Worm (Caenorhabditis elegans): ENCODE results near the gene nhr-263.
"Not testable (repeated sequence)": the region's sequence is repeated elsewhere in the genome, so short reads cannot be mapped to it uniquely, and the experiment has no call there.

The nhr-263 gene

DNA sequence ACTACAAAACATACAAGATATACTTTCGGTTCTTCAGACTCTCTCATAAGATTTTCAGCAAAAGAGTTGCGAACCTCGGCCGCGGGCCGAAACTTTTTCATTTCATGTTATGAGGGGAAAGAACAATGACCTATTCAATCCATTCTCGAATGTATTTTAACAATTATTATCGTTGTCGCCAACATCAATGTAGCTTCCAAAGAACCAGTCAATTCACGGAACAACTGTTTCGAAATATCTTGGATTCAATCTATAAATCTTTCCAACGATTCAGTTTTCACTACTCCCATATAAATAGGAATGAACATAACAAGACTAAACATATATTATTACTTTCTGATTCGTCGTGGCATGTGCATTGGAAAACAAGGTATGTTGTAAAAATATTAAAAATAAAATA, 34.8 kb downstream of the nhr-263 start, which contains the start of gene F07G11.1:
Gene F07G11.1 (plus strand): TSS at position 301 of the 400 bp plus-strand sequence.
- TF ChIP-seq sma-9 (GFP tag; optimal IDR thresholded peaks at IDR 0.05), result no peak
- TF ChIP-seq sma-9 (tag; optimal IDR thresholded peaks at IDR 0.05), result no peak
- no peak for TF ChIP-seq lin-39 (tag; optimal IDR thresholded peaks at IDR 0.05)
- no peak for TF ChIP-seq mbf-1 (tag; optimal IDR thresholded peaks at IDR 0.05)
- TF ChIP-seq nhr-21 (tag; optimal IDR thresholded peaks at IDR 0.05), result no peak
- TF ChIP-seq lin-11 (tag; optimal IDR thresholded peaks at IDR 0.05), result no peak
- TF ChIP-seq unc-55 (GFP tag; optimal IDR thresholded peaks at IDR 0.05), result no peak
- TF ChIP-seq R02D3.7 (tag; optimal IDR thresholded peaks at IDR 0.05), result no peak
- no peak for TF ChIP-seq nhr-23 (tag; optimal IDR thresholded peaks at IDR 0.05)
- no peak for TF ChIP-seq peb-1 (tag; optimal IDR thresholded peaks at IDR 0.05)
- TF ChIP-seq nhr-237 (tag; optimal IDR thresholded peaks at IDR 0.05), result no peak
- no peak for TF ChIP-seq nhr-77 (tag; optimal IDR thresholded peaks at IDR 0.05)

DNA sequence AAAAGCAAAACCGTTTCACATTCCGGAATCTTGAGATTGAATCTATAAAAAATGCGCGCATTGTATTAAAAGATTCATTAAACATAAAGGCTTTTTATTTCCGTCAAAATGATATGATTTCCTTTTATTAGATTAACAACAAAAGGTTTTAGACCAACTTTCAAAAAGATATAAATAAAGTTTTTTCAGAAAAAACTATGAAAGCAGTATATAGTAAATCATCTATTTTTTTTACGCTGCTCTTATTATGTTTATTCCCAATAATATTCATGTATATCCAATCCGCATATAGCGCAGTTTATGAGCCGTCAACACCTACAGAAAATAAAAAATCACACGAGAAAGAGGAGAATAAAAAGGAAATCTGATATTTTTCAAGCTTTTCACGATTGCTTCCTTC, 37.3 kb downstream of the nhr-263 start, which contains the start of gene F07G11.2:
Gene F07G11.2 (plus strand): TSS at position 301 of the 400 bp plus-strand sequence.
- TF ChIP-seq ceh-82 (tag; optimal IDR thresholded peaks at IDR 0.05); lin-13 (GFP tag; optimal IDR thresholded peaks at IDR 0.05); ztf-11 (tag; optimal IDR thresholded peaks at IDR 0.05): not testable (repeated sequence)

DNA sequence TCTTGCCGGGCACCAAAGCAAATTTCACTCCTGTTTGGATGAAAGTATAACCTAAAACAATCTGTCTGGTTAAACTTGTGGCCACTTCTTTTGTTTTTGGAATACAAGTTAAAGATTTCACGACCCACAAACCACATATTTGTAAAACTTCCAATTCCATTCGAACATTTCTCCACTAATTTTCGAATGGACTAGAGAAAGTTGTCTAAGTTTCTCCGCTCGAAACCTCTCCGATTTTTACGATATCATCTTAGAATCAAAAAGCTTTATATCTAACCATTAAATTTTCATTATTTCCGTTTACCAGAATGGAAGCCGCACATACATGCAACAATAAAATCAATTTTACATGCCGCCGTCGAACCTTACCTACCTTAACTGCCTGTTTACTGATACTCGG, 43.4 kb downstream of the nhr-263 start, which contains the start of gene F07G11.3:
Gene F07G11.3 (plus strand): TSS at position 301 of the 400 bp plus-strand sequence.
- TF ChIP-seq zag-1 (tag; optimal IDR thresholded peaks at IDR 0.05) (no peak), sma-9 (GFP tag; optimal IDR thresholded peaks at IDR 0.05) (no peak), sma-9 (tag; optimal IDR thresholded peaks at IDR 0.05) (no peak), Y55F3AM.14 (GFP tag; optimal IDR thresholded peaks at IDR 0.05) (no peak), lin-13 (GFP tag; optimal IDR thresholded peaks at IDR 0.05) (no peak), ceh-82 (tag; optimal IDR thresholded peaks at IDR 0.05) (no peak), lsy-2 (tag; optimal IDR thresholded peaks at IDR 0.05) (no peak), alr-1 (tag; optimal IDR thresholded peaks at IDR 0.05) (no peak), dmd-4 (tag; optimal IDR thresholded peaks at IDR 0.05) (no peak)

DNA sequence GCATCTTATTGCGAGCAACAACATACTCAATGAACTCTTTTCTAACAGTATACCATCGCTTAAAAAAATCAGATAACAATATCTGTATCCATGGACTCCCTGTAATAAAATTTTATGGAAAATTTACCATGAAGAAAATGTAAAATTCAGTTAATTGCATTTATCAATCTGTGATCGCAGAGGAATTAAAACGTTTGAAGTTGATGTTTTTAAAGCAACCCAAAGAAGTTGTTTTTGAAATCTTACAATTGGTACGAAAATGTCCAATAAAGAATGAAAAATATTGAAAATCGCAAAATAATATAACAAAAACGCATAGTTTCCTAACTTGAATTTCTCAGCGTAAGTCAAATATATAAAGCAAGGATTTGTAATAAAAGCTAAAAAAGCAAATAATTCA, 44.6 kb downstream of the nhr-263 start, which contains the start of gene srj-32:
Gene srj-32 (minus strand): TSS at position 101 of the 400 bp plus-strand sequence.
- TF ChIP-seq R02D3.7 (tag; optimal IDR thresholded peaks at IDR 0.05), result no peak
- TF ChIP-seq nhr-25 (tag; optimal IDR thresholded peaks at IDR 0.05), result no peak
- TF ChIP-seq crh-2 (tag; optimal IDR thresholded peaks at IDR 0.05), result no peak
- TF ChIP-seq nhr-23 (tag; optimal IDR thresholded peaks at IDR 0.05), result no peak
- no peak for TF ChIP-seq ztf-4 (tag; optimal IDR thresholded peaks at IDR 0.05)
- no peak for TF ChIP-seq nhr-12 (tag; optimal IDR thresholded peaks at IDR 0.05)
- TF ChIP-seq snpc-4 (tag; optimal IDR thresholded peaks at IDR 0.05), result no peak
- TF ChIP-seq nhr-21 (tag; optimal IDR thresholded peaks at IDR 0.05), result no peak
- TF ChIP-seq elt-1 (tag; optimal IDR thresholded peaks at IDR 0.05), result no peak
- no peak for TF ChIP-seq alr-1 (tag; optimal IDR thresholded peaks at IDR 0.05)
- no peak for TF ChIP-seq lin-13 (GFP tag; optimal IDR thresholded peaks at IDR 0.05)
- no peak for TF ChIP-seq ceh-82 (tag; optimal IDR thresholded peaks at IDR 0.05)
- TF ChIP-seq zag-1 (tag; optimal IDR thresholded peaks at IDR 0.05), result no peak
- TF ChIP-seq sma-9 (GFP tag; optimal IDR thresholded peaks at IDR 0.05), result no peak
- TF ChIP-seq sma-9 (tag; optimal IDR thresholded peaks at IDR 0.05), result no peak
- TF ChIP-seq skn-1 (tag; optimal IDR thresholded peaks at IDR 0.05), result no peak
- no peak for TF ChIP-seq ceh-16 (tag; optimal IDR thresholded peaks at IDR 0.05)
- TF ChIP-seq ztf-11 (tag; optimal IDR thresholded peaks at IDR 0.05), result no peak
- TF ChIP-seq Y55F3AM.14 (GFP tag; optimal IDR thresholded peaks at IDR 0.05), result no peak

DNA sequence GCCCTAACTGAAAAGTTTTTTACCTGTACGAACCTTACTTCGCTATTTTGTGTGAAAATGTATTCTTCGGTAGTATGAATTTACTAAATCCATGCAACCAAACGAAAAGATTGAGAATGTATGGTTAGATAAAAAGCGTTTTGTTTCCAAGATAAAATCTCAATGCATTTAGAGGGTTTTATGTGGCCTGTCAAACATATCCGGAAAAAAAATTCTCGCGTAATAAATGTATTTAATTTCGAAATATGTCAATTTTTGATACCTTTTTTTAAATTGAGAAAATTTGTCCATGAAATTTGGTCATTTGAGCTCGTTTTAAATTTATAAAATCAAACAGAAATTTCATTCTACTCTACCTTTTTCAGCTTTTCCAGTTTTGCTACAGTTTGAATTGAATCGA, 46.6 kb downstream of the nhr-263 start, which contains the start of gene F07G11.4:
Gene F07G11.4 (minus strand): TSS at position 101 of the 400 bp plus-strand sequence.
- TF ChIP-seq ceh-16 (tag; optimal IDR thresholded peaks at IDR 0.05) (no peak), snpc-4 (tag; optimal IDR thresholded peaks at IDR 0.05) (no peak), aly-2 (tag; optimal IDR thresholded peaks at IDR 0.05) (no peak), lin-11 (tag; optimal IDR thresholded peaks at IDR 0.05) (no peak), unc-55 (GFP tag; optimal IDR thresholded peaks at IDR 0.05) (no peak), nhr-21 (tag; optimal IDR thresholded peaks at IDR 0.05) (no peak), mbf-1 (tag; optimal IDR thresholded peaks at IDR 0.05) (no peak), ama-1 (optimal IDR thresholded peaks at IDR 0.05) (no peak), nhr-129 (tag; optimal IDR thresholded peaks at IDR 0.05) (no peak), nhr-11 (tag; optimal IDR thresholded peaks at IDR 0.05) (no peak), elt-3 (tag; optimal IDR thresholded peaks at IDR 0.05) (no peak), nhr-6 (tag; optimal IDR thresholded peaks at IDR 0.05) (no peak), peb-1 (tag; optimal IDR thresholded peaks at IDR 0.05) (no peak), gmeb-1 (tag; optimal IDR thresholded peaks at IDR 0.05) (no peak), nhr-10 (tag; optimal IDR thresholded peaks at IDR 0.05) (no peak), ztf-11 (tag; optimal IDR thresholded peaks at IDR 0.05) (no peak), nhr-12 (tag; optimal IDR thresholded peaks at IDR 0.05) (no peak), sma-9 (GFP tag; optimal IDR thresholded peaks at IDR 0.05) (no peak), sma-9 (tag; optimal IDR thresholded peaks at IDR 0.05) (no peak), Y55F3AM.14 (GFP tag; optimal IDR thresholded peaks at IDR 0.05) (no peak), lsy-2 (tag; optimal IDR thresholded peaks at IDR 0.05) (no peak)
